Worm (Caenorhabditis elegans) whole organism, L3 larva: ENCODE results near the gene rif-1.2.

Source experiments
- ZK546.5 ChIP-seq: sonication (generic microtip); optimal IDR thresholded peaks from 2 replicates; lab custom pipeline; 2017; ENCODE audit warnings: missing biosample characterization, missing genetic modification characterization
- aly-2 ChIP-seq: fragments of 150-350 bp; optimal IDR thresholded peaks from 2 replicates; lab custom pipeline; 2014; ENCODE audit warnings: missing biosample characterization, missing genetic modification characterization
- ama-1 ChIP-seq: fragments of 150-350 bp; optimal IDR thresholded peaks from 2 replicates; lab custom pipeline; 2018
- ceh-28 ChIP-seq: fragments of 150-350 bp; optimal IDR thresholded peaks from 2 replicates; lab custom pipeline; 2014; ENCODE audit warnings: missing biosample characterization, missing genetic modification reagents, missing genetic modification characterization
- ceh-82 ChIP-seq: fragments of 150-350 bp; optimal IDR thresholded peaks from 2 replicates; lab custom pipeline; 2014; ENCODE audit warnings: missing biosample characterization, missing genetic modification characterization
- ceh-9 ChIP-seq: sonication (generic microtip); optimal IDR thresholded peaks from 2 replicates; lab custom pipeline; 2018; ENCODE audit warnings: missing biosample characterization, missing genetic modification characterization
- daf-12 ChIP-seq: fragments of 150-350 bp; optimal IDR thresholded peaks from 2 replicates; lab custom pipeline; 2014; ENCODE audit warnings: missing biosample characterization, missing genetic modification reagents, missing genetic modification characterization
- egl-5 ChIP-seq: fragments of 150-350 bp; optimal IDR thresholded peaks from 2 replicates; lab custom pipeline; 2017; ENCODE audit warnings: missing biosample characterization, missing genetic modification reagents, missing genetic modification characterization, inconsistent platforms
- elt-2 ChIP-seq: sonication (generic microtip); optimal IDR thresholded peaks from 2 replicates; lab custom pipeline; 2016; ENCODE audit warnings: missing genetic modification reagents, mild to moderate bottlenecking, missing genetic modification characterization, missing compliant biosample characterization
- elt-3 ChIP-seq, 3 experiments: fragments of 150-350 bp in 1 of 3; sonication (generic microtip) in 2 of 3; optimal IDR thresholded peaks; 2 replicates in 2 of 3; 4 replicates in 1 of 3; lab custom pipeline; 2014 to 2017; ENCODE audit warnings: missing biosample characterization in 3 of 3, missing genetic modification characterization in 3 of 3
- eor-1 ChIP-seq, 2 experiments: fragments of 150-350 bp; optimal IDR thresholded peaks; 2 replicates each; lab custom pipeline; 2014 to 2018; ENCODE audit warnings: missing biosample characterization in 2 of 2, missing genetic modification characterization in 2 of 2
- fkh-10 ChIP-seq: sonication (generic microtip); optimal IDR thresholded peaks from 2 replicates; lab custom pipeline; 2017; ENCODE audit warnings: missing biosample characterization, missing genetic modification reagents, missing genetic modification characterization
- hmg-11 ChIP-seq: sonication (generic microtip); optimal IDR thresholded peaks from 2 replicates; lab custom pipeline; 2016; ENCODE audit warnings: missing genetic modification characterization, missing compliant biosample characterization
- jun-1 ChIP-seq: fragments of 150-350 bp; optimal IDR thresholded peaks from 2 replicates; lab custom pipeline; 2014; ENCODE audit warnings: missing biosample characterization, missing genetic modification reagents, missing genetic modification characterization
- lin-15B ChIP-seq: fragments of 150-350 bp; optimal IDR thresholded peaks from 2 replicates; lab custom pipeline; 2014; ENCODE audit warnings: missing biosample characterization, missing genetic modification characterization
- lin-39 ChIP-seq: fragments of 150-350 bp; optimal IDR thresholded peaks from 2 replicates; lab custom pipeline; 2018; ENCODE audit warnings: missing biosample characterization, missing genetic modification reagents, missing genetic modification characterization
- lsy-12 ChIP-seq: sonication (generic microtip); optimal IDR thresholded peaks from 2 replicates; lab custom pipeline; 2016; ENCODE audit warnings: mild to moderate bottlenecking, missing genetic modification characterization, missing compliant biosample characterization
- mdl-1 ChIP-seq: fragments of 150-350 bp; optimal IDR thresholded peaks from 2 replicates; lab custom pipeline; 2014; ENCODE audit warnings: missing biosample characterization, missing genetic modification characterization
- mml-1 ChIP-seq: fragments of 150-350 bp; sonication (generic microtip); optimal IDR thresholded peaks from 3 replicates; lab custom pipeline; 2014; ENCODE audit warnings: missing biosample characterization, missing genetic modification characterization
- nfya-1 ChIP-seq: sonication (generic microtip); optimal IDR thresholded peaks from 2 replicates; lab custom pipeline; 2017; ENCODE audit warnings: missing genetic modification characterization, mild to moderate bottlenecking, missing compliant biosample characterization, antibody characterized with exemption, moderate library complexity; ENCODE audit not compliant: insufficient read depth
- nhr-11 ChIP-seq: fragments of 150-350 bp; optimal IDR thresholded peaks from 2 replicates; lab custom pipeline; 2014; ENCODE audit warnings: missing biosample characterization, missing genetic modification characterization
- nhr-12 ChIP-seq: fragments of 150-350 bp; optimal IDR thresholded peaks from 2 replicates; lab custom pipeline; 2014; ENCODE audit warnings: missing biosample characterization, missing genetic modification characterization
- nhr-23 ChIP-seq: fragments of 150-350 bp; optimal IDR thresholded peaks from 2 replicates; lab custom pipeline; 2014; ENCODE audit warnings: missing biosample characterization, missing genetic modification reagents, missing genetic modification characterization
- nhr-25 ChIP-seq: sonication (generic microtip); optimal IDR thresholded peaks from 2 replicates; lab custom pipeline; 2017; ENCODE audit warnings: missing biosample characterization, missing genetic modification characterization
- nhr-43 ChIP-seq: sonication (generic microtip); optimal IDR thresholded peaks from 2 replicates; lab custom pipeline; 2016; ENCODE audit warnings: mild to moderate bottlenecking, missing genetic modification characterization, missing compliant biosample characterization; ENCODE audit not compliant: poor library complexity, severe bottlenecking
- nhr-76 ChIP-seq: fragments of 150-350 bp; sonication (generic microtip); optimal IDR thresholded peaks from 5 replicates; lab custom pipeline; 2014; ENCODE audit warnings: missing biosample characterization, missing genetic modification characterization
- pha-4 ChIP-seq: fragments of 150-350 bp; optimal IDR thresholded peaks from 2 replicates; lab custom pipeline; 2014; ENCODE audit warnings: missing biosample characterization, missing genetic modification reagents, missing genetic modification characterization
- pqm-1 ChIP-seq: fragments of 150-350 bp; optimal IDR thresholded peaks from 2 replicates; lab custom pipeline; 2017; ENCODE audit warnings: missing biosample characterization, missing genetic modification characterization, inconsistent platforms
- skn-1 ChIP-seq: fragments of 150-350 bp; optimal IDR thresholded peaks from 2 replicates; lab custom pipeline; 2014; ENCODE audit warnings: missing biosample characterization, missing genetic modification characterization
- tbx-2 ChIP-seq: sonication (generic microtip); optimal IDR thresholded peaks from 2 replicates; lab custom pipeline; 2016; ENCODE audit warnings: mild to moderate bottlenecking, missing genetic modification characterization, missing compliant biosample characterization
- unc-39 ChIP-seq: sonication (generic microtip); optimal IDR thresholded peaks from 4 replicates; lab custom pipeline; 2017; ENCODE audit warnings: missing biosample characterization, missing genetic modification characterization
- ztf-4 ChIP-seq: fragments of 150-350 bp; optimal IDR thresholded peaks from 2 replicates; lab custom pipeline; 2014; ENCODE audit warnings: missing biosample characterization, missing genetic modification characterization

Gene rif-1.2

ce11 chrX:12352872-12353271, 18.3 kb downstream of the rif-1.2 start, which contains the start of gene F42F12.4:
Gene F42F12.4, minus strand, starts transcription at chrX:12352947.
- TF ChIP-seq ceh-28 (peak; percentile 63), jun-1 (tag; lab: Kevin White, UChicago) (no peak), pqm-1 (tag; lab: Kevin White, UChicago) (peak; percentile 3), elt-2 (tag; lab: Kevin White, UChicago) (peak; percentile 29)

DNA sequence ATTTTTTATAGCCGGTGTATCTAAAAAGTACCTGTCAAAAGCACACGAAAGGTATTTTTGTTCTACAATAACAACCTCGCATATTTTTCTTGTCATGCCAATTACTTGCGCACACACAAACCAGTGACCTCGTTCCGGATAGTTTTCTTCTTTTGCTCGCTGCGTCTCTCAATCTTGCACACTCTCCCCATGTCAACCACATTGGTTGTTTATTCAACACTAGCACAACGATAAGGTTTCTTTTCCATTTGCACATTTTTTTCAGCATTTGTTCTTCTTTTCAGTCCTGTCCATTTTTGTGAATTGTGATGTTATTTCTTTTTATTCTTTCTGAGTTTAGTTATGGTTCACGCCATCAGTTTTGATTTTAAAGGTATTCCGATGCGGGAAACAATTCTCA, 21.0 kb downstream of the rif-1.2 start, which contains the start of gene F42F12.3:
Gene F42F12.3 (plus strand): TSS at position 372 of the 400 bp plus-strand sequence.
- TF ChIP-seq lin-15B (tag; lab: Kevin White, UChicago) (no peak), nhr-23 (tag; lab: Kevin White, UChicago) (peak; percentile 14), ZK546.5 (tag; lab: Kevin White, UChicago) (no peak), elt-2 (tag; lab: Kevin White, UChicago) (peak; percentile 15), aly-2 (tag; lab: Kevin White, UChicago) (no peak), daf-12 (tag; lab: Kevin White, UChicago) (no peak), pha-4 (peak; percentile 55), skn-1 (tag; lab: Kevin White, UChicago) (no peak), ceh-28 (no peak), pqm-1 (tag; lab: Kevin White, UChicago) (peak; percentile 45), elt-3 (tag; optimal IDR thresholded peaks at IDR 0.05; lab: Kevin White, UChicago) (no peak), tbx-2 (tag; lab: Kevin White, UChicago) (no peak)

DNA sequence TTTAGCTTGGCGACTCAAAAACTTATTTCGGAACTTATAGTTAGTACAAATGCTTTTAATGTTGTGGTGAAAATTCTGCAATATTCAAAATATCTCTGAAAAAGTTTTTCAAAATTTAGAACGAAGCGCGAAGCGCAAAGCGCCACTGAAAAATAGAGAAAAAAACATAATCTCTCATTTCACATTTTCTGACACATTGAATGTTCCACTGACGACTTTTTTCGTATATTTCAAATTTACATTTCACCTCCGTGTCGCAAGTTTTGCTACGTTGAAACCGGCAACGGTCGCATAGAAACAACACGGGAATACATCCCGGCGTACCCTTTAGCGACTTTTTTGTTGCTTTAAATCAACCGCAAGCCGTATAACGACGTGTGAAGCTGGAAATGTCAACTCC, 22.9 kb downstream of the rif-1.2 start, which contains the start of gene F42F12.14:
Gene F42F12.14 (plus strand): TSS at position 301 of the 400 bp plus-strand sequence.
- TF ChIP-seq ceh-82 (tag; lab: Kevin White, UChicago) (no peak), nhr-43 (no peak), nhr-76 (tag; lab: Kevin White, UChicago) (no peak), fkh-10 (GFP tag; lab: Kevin White, UChicago) (no peak), jun-1 (tag; lab: Kevin White, UChicago) (no peak), ceh-9 (tag; lab: Kevin White, UChicago) (no peak), lsy-12 (no peak), daf-12 (tag; lab: Kevin White, UChicago) (no peak), ama-1 (lab: Kevin White, UChicago) (no peak), eor-1 (tag; optimal IDR thresholded peaks at IDR 0.05; lab: Kevin White, UChicago) (no peak), ZK546.5 (tag; lab: Kevin White, UChicago) (no peak), unc-39 (tag; lab: Kevin White, UChicago) (no peak), skn-1 (tag; lab: Kevin White, UChicago) (no peak), nfya-1 (no peak), elt-2 (tag; lab: Kevin White, UChicago) (no peak), lin-39 (tag; lab: Kevin White, UChicago) (no peak)
- TF ChIP-seq, all 47 proteins: peak for 0

DNA sequence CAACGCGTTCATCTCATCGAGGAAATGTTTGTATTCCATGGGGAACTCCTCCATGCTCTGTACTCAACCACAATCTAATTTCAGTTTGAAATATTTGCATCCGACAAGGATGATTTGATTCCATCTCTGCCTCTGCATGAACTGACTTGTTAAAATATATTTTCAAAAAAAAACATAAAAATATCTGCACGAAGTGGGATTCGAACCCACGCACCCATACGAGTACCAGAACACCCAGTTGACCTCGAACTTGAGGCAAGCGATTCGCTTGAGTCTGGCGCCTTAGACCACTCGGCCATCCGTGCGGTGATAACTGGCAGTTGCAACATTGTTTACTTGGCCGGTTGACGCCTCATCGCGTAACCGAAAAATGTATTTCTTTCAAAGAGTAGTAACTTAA, 23.4 kb downstream of the rif-1.2 start:
- no peak for TF ChIP-seq nhr-11
- no peak for TF ChIP-seq pqm-1 (tag; lab: Kevin White, UChicago)
- peak; percentile 4 for TF ChIP-seq hmg-11 (tag; lab: Kevin White, UChicago)
- no peak for TF ChIP-seq aly-2 (tag; lab: Kevin White, UChicago)
- TF ChIP-seq nfya-1, result peak; percentile 26
- no peak for TF ChIP-seq mdl-1 (tag; lab: Kevin White, UChicago)
- TF ChIP-seq skn-1 (tag; lab: Kevin White, UChicago), result peak; percentile 51
- peak; percentile 49 for TF ChIP-seq elt-2 (tag; lab: Kevin White, UChicago)
- peak; percentile 36 for TF ChIP-seq nhr-43

ce11 chrX:12346729-12347128, 24.5 kb downstream of the rif-1.2 start, which contains the start of gene F42F12.11:
Gene F42F12.11, plus strand, starts transcription at chrX:12347029.
- TF ChIP-seq nhr-76 (tag; lab: Kevin White, UChicago), result no peak
- no peak for TF ChIP-seq nhr-12 (tag; lab: Kevin White, UChicago)
- TF ChIP-seq ztf-4 (tag; lab: Kevin White, UChicago), result no peak
- TF ChIP-seq nfya-1, result no peak
- no peak for TF ChIP-seq egl-5 (tag; lab: Kevin White, UChicago)
- no peak for TF ChIP-seq mml-1 (tag; lab: Kevin White, UChicago)
- TF ChIP-seq ceh-28, result no peak
- no peak for TF ChIP-seq nhr-25 (tag; lab: Kevin White, UChicago)
- no peak for TF ChIP-seq nhr-43
